Fruit fly (Drosophila melanogaster) whole organism, adult: ENCODE results near the gene MtnA.

Experiments
- CG11617 ChIP-seq: fragments of 200-800 bp; sonication (Bioruptor generic); optimal IDR thresholded peaks from 2 replicates; lab custom pipeline; 2017; ENCODE audit warnings: mild to moderate bottlenecking, missing biosample characterization, missing genetic modification reagents, missing genetic modification characterization
- CG12768 ChIP-seq: fragments of 200-800 bp; sonication (Bioruptor generic); optimal IDR thresholded peaks from 2 replicates; lab custom pipeline; 2017; ENCODE audit warnings: missing biosample characterization, missing genetic modification characterization, mild to moderate bottlenecking, moderate library complexity, missing genetic modification reagents
- CG14711 ChIP-seq: fragments of 200-800 bp; sonication (Bioruptor generic); optimal IDR thresholded peaks from 2 replicates; lab custom pipeline; 2018; ENCODE audit warnings: missing biosample characterization, mild to moderate bottlenecking, missing genetic modification characterization, moderate library complexity
- CG1620 ChIP-seq: fragments of 200-800 bp; sonication (Bioruptor generic); optimal IDR thresholded peaks from 2 replicates; lab custom pipeline; 2016; ENCODE audit warnings: missing biosample characterization, missing genetic modification characterization
- CG33017 ChIP-seq: fragments of 200-800 bp; sonication (Bioruptor generic); optimal IDR thresholded peaks from 2 replicates; lab custom pipeline; 2018; ENCODE audit warnings: missing biosample characterization, mild to moderate bottlenecking, missing genetic modification characterization, moderate library complexity
- CG5204 ChIP-seq: fragments of 200-800 bp; sonication (Bioruptor generic); optimal IDR thresholded peaks from 2 replicates; lab custom pipeline; 2016; ENCODE audit warnings: missing biosample characterization, missing genetic modification characterization
- CG7045 ChIP-seq: fragments of 200-800 bp; sonication (Bioruptor generic); optimal IDR thresholded peaks from 2 replicates; lab custom pipeline; 2017; ENCODE audit warnings: missing biosample characterization, mild to moderate bottlenecking, missing genetic modification characterization
- CG7101 ChIP-seq: fragments of 200-800 bp; sonication (Bioruptor generic); optimal IDR thresholded peaks from 2 replicates; lab custom pipeline; 2018; ENCODE audit warnings: missing biosample characterization, mild to moderate bottlenecking, missing genetic modification characterization, moderate library complexity
- Clk ChIP-seq: fragments of 200-800 bp; sonication (Bioruptor generic); optimal IDR thresholded peaks from 2 replicates; lab custom pipeline; 2017; ENCODE audit warnings: missing biosample characterization, missing genetic modification characterization
- Crg-1 ChIP-seq: fragments of 200-800 bp; sonication (Bioruptor generic); optimal IDR thresholded peaks from 2 replicates; lab custom pipeline; 2016; ENCODE audit warnings: missing biosample characterization, missing genetic modification characterization
- Mnt ChIP-seq: fragments of 200-800 bp; sonication (Bioruptor generic); optimal IDR thresholded peaks from 2 replicates; lab custom pipeline; 2016; ENCODE audit warnings: missing biosample characterization, mild to moderate bottlenecking, missing genetic modification characterization
- bab1 ChIP-seq: fragments of 200-800 bp; sonication (Bioruptor generic); optimal IDR thresholded peaks from 3 replicates; lab custom pipeline; 2019; ENCODE audit warnings: missing biosample characterization, mild to moderate bottlenecking, missing genetic modification characterization, moderate library complexity
- cic ChIP-seq: fragments of 200-800 bp; sonication (Bioruptor generic); optimal IDR thresholded peaks from 2 replicates; lab custom pipeline; 2017; ENCODE audit warnings: missing biosample characterization, mild to moderate bottlenecking, missing genetic modification characterization, moderate library complexity
- cnc ChIP-seq, 2 experiments: fragments of >200 bp; optimal IDR thresholded peaks; 2 replicates each; lab custom pipeline; 2017
- kay ChIP-seq: fragments of 200-800 bp; sonication (Bioruptor generic); peaks from one replicate; lab custom pipeline; 2016; ENCODE audit warnings: missing biosample characterization, missing genetic modification characterization, borderline replicate concordance
- ovo ChIP-seq: fragments of 200-800 bp; sonication (Bioruptor generic); optimal IDR thresholded peaks from 2 replicates; lab custom pipeline; 2016; ENCODE audit warnings: missing biosample characterization, missing genetic modification characterization
- pad ChIP-seq: fragments of 200-800 bp; sonication (Bioruptor generic); optimal IDR thresholded peaks from 3 replicates; lab custom pipeline; 2017; ENCODE audit warnings: missing biosample characterization, missing genetic modification characterization, mild to moderate bottlenecking, moderate library complexity, missing genetic modification reagents
- tj ChIP-seq: fragments of 200-800 bp; sonication (Bioruptor generic); optimal IDR thresholded peaks from 3 replicates; lab custom pipeline; 2017; ENCODE audit warnings: missing biosample characterization, mild to moderate bottlenecking, missing genetic modification characterization, moderate library complexity
- toe ChIP-seq: fragments of 200-800 bp; sonication (Bioruptor generic); optimal IDR thresholded peaks from 2 replicates; lab custom pipeline; 2016; ENCODE audit warnings: missing biosample characterization, missing genetic modification characterization

Gene MtnA

dm6 chr3R:9743995-9744394 lies 40.2 kb downstream of the MtnA start:
- TF ChIP-seq cnc (optimal IDR thresholded peaks at IDR 0.05; lab: Kevin White, UChicago) (no peak), Clk (GFP tag; lab: Kevin White, UChicago) (no peak), bab1 (GFP tag; lab: Kevin White, UChicago) (no peak), CG14711 (tag; lab: Kevin White, UChicago) (no peak), CG7045 (GFP tag; lab: Kevin White, UChicago) (no peak)

- TF ChIP-seq CG5204 (GFP tag; lab: Kevin White, UChicago), result no peak
- TF ChIP-seq CG33017, result no peak
- TF ChIP-seq kay (GFP tag; lab: Kevin White, UChicago), result no peak
Measured at dm6 chr3R:9743217-9743616, 41.0 kb downstream of the MtnA start, which contains the start of gene CG31415. Gene CG31415, plus strand, starts transcription at chr3R:9743517.

dm6 chr3R:9740713-9741112 lies 43.5 kb downstream of the MtnA start, which contains the start of gene Pnn:
Gene Pnn, plus strand, starts transcription at chr3R:9740899.
- TF ChIP-seq Mnt (GFP tag; lab: Kevin White, UChicago), result peak; percentile 12
- no peak for TF ChIP-seq toe
- no peak for TF ChIP-seq CG12768
- no peak for TF ChIP-seq CG7045 (GFP tag; lab: Kevin White, UChicago)
- no peak for TF ChIP-seq ovo (GFP tag; lab: Kevin White, UChicago)
- no peak for TF ChIP-seq CG14711 (tag; lab: Kevin White, UChicago)
- TF ChIP-seq cic (GFP tag; lab: Kevin White, UChicago), result no peak
- no peak for TF ChIP-seq CG33017
- TF ChIP-seq tj (GFP tag; lab: Kevin White, UChicago), result no peak
- no peak for TF ChIP-seq bab1 (GFP tag; lab: Kevin White, UChicago)
- TF ChIP-seq CG11617, result peak; percentile 10
- TF ChIP-seq CG7101 (tag; lab: Kevin White, UChicago), result peak; percentile 2
- TF ChIP-seq Clk (GFP tag; lab: Kevin White, UChicago), result no peak
- TF ChIP-seq CG1620 (GFP tag; lab: Kevin White, UChicago), result no peak
- TF ChIP-seq pad (GFP tag; lab: Kevin White, UChicago), result no peak
- TF ChIP-seq kay (GFP tag; lab: Kevin White, UChicago), result peak; percentile 58
- no peak for TF ChIP-seq CG5204 (GFP tag; lab: Kevin White, UChicago)

dm6 chr3R:9739793-9740192 lies 44.4 kb downstream of the MtnA start, which contains the start of gene side-VII:
Gene side-VII, minus strand, starts transcription at chr3R:9739979.
- no peak for TF ChIP-seq tj (GFP tag; lab: Kevin White, UChicago)
- TF ChIP-seq CG14711 (tag; lab: Kevin White, UChicago), result no peak
- no peak for TF ChIP-seq Crg-1 (GFP tag; lab: Kevin White, UChicago)
- TF ChIP-seq CG5204 (GFP tag; lab: Kevin White, UChicago), result no peak
- TF ChIP-seq kay (GFP tag; lab: Kevin White, UChicago), result peak; percentile 27

- TF ChIP-seq Clk (GFP tag; lab: Kevin White, UChicago) (no peak), CG5204 (GFP tag; lab: Kevin White, UChicago) (no peak), toe (no peak), tj (GFP tag; lab: Kevin White, UChicago) (no peak), cic (GFP tag; lab: Kevin White, UChicago) (no peak)
Measured at dm6 chr3R:9735151-9735550, 49.0 kb downstream of the MtnA start.
